Fruit fly (Drosophila melanogaster) whole organism, embryonic: ENCODE data around the gene Tango9.
A peak's percentile ranks its signal among the peaks of the same experiment; 100 is the strongest.

Source experiments
- CG10267 ChIP-seq: fragments of 200-800 bp; sonication (Bioruptor generic); optimal IDR thresholded peaks from 2 replicates; lab custom pipeline; 2018; ENCODE audit warnings: missing biosample characterization, mild to moderate bottlenecking, missing genetic modification characterization, moderate library complexity
- CG10274 ChIP-seq: fragments of 200-800 bp; sonication (Bioruptor generic); optimal IDR thresholded peaks from 3 replicates; lab custom pipeline; 2017; ENCODE audit warnings: missing biosample characterization, mild to moderate bottlenecking, missing genetic modification characterization
- CG11398 ChIP-seq: fragments of 200-800 bp; sonication (Bioruptor generic); optimal IDR thresholded peaks from 2 replicates; lab custom pipeline; 2016; ENCODE audit warnings: missing biosample characterization, missing genetic modification characterization
- CG12236 ChIP-seq: fragments of 200-800 bp; sonication (Bioruptor generic); optimal IDR thresholded peaks from 2 replicates; lab custom pipeline; 2016; ENCODE audit warnings: missing biosample characterization, missing genetic modification characterization
- CG14710 ChIP-seq: fragments of 200-800 bp; sonication (Bioruptor generic); optimal IDR thresholded peaks from 3 replicates; lab custom pipeline; 2019; ENCODE audit warnings: missing biosample characterization, mild to moderate bottlenecking, missing genetic modification characterization, moderate library complexity
- CG15269 ChIP-seq: fragments of 200-800 bp; sonication (Bioruptor generic); optimal IDR thresholded peaks from 2 replicates; lab custom pipeline; 2018; ENCODE audit warnings: missing biosample characterization, mild to moderate bottlenecking, missing genetic modification characterization, moderate library complexity
- CG15696 ChIP-seq: fragments of 200-800 bp; sonication (Bioruptor generic); optimal IDR thresholded peaks from 2 replicates; lab custom pipeline; 2019; ENCODE audit warnings: missing biosample characterization, mild to moderate bottlenecking, missing genetic modification characterization, moderate library complexity
- CG2678 ChIP-seq: fragments of 200-800 bp; sonication (Bioruptor generic); optimal IDR thresholded peaks from 3 replicates; lab custom pipeline; 2019; ENCODE audit warnings: missing biosample characterization, mild to moderate bottlenecking, missing genetic modification characterization, moderate library complexity
- CG30431 ChIP-seq: fragments of 200-800 bp; sonication (Bioruptor generic); optimal IDR thresholded peaks from 2 replicates; lab custom pipeline; 2017; ENCODE audit warnings: missing biosample characterization, missing genetic modification characterization
- CG31224 ChIP-seq: fragments of 200-800 bp; sonication (Bioruptor generic); IDR thresholded peaks from 2 replicates; pipeline ENCODE4 v1.3.6; 2022; ENCODE audit warnings: missing biosample characterization, missing genetic modification characterization
- CG3407 ChIP-seq: fragments of 200-800 bp; sonication (Bioruptor generic); optimal IDR thresholded peaks from 2 replicates; lab custom pipeline; 2018; ENCODE audit warnings: missing biosample characterization, mild to moderate bottlenecking, missing genetic modification characterization
- CG43689 ChIP-seq: fragments of 200-800 bp; sonication (Bioruptor generic); IDR thresholded peaks from 2 replicates; pipeline ENCODE4 v1.3.6; 2022; ENCODE audit warnings: missing biosample characterization, missing genetic modification characterization
- CG7786 ChIP-seq: fragments of 200-800 bp; sonication (Bioruptor generic); optimal IDR thresholded peaks from 2 replicates; lab custom pipeline; 2016; ENCODE audit warnings: missing biosample characterization, missing genetic modification characterization
- CG7963 ChIP-seq: fragments of 200-800 bp; sonication (Bioruptor generic); IDR thresholded peaks from 3 replicates; pipeline ENCODE4 v1.3.6; 2022; ENCODE audit warnings: missing biosample characterization, missing genetic modification characterization; ENCODE audit not compliant: partially characterized antibody
- CG9609 ChIP-seq: fragments of 200-800 bp; sonication (Bioruptor generic); optimal IDR thresholded peaks from 3 replicates; lab custom pipeline; 2016; ENCODE audit warnings: missing biosample characterization, missing genetic modification characterization
- D ChIP-seq, 2 experiments: fragments of 200-800 bp in 1 of 2; fragments of >200 bp in 1 of 2; sonication (Bioruptor generic) in 1 of 2; optimal IDR thresholded peaks; 2 replicates in 1 of 2; 3 replicates in 1 of 2; lab custom pipeline; 2017; ENCODE audit warnings: mild to moderate bottlenecking in 1 of 2, missing biosample characterization in 1 of 2, missing genetic modification characterization in 1 of 2, missing genetic modification reagents in 1 of 2
- Dad ChIP-seq: fragments of 200-800 bp; sonication (Bioruptor generic); optimal IDR thresholded peaks from 3 replicates; lab custom pipeline; 2016; ENCODE audit warnings: missing biosample characterization, missing genetic modification characterization
- Doc3 ChIP-seq: fragments of 200-800 bp; sonication (Bioruptor generic); IDR thresholded peaks from 3 replicates; pipeline ENCODE4 v1.3.6; 2022; ENCODE audit warnings: missing biosample characterization, missing genetic modification characterization; ENCODE audit not compliant: partially characterized antibody
- Elba2 ChIP-seq: fragments of 200-800 bp; sonication (Bioruptor generic); optimal IDR thresholded peaks from 3 replicates; lab custom pipeline; 2016; ENCODE audit warnings: missing biosample characterization, missing genetic modification characterization
- H15 ChIP-seq: fragments of 200-800 bp; sonication (Bioruptor generic); IDR thresholded peaks from 3 replicates; pipeline ENCODE4 v1.3.6; 2022; ENCODE audit warnings: missing biosample characterization, missing genetic modification characterization
- Hmr ChIP-seq: fragments of 200-800 bp; sonication (Bioruptor generic); optimal IDR thresholded peaks from 3 replicates; lab custom pipeline; 2017; ENCODE audit warnings: mild to moderate bottlenecking, missing biosample characterization, missing genetic modification reagents, missing genetic modification characterization
- MTF-1 ChIP-seq: fragments of 200-800 bp; sonication (Bioruptor generic); optimal IDR thresholded peaks from 2 replicates; lab custom pipeline; 2018; ENCODE audit warnings: missing biosample characterization, mild to moderate bottlenecking, missing genetic modification characterization, borderline replicate concordance
- Mes4 ChIP-seq: fragments of 200-800 bp; sonication (Bioruptor generic); optimal IDR thresholded peaks from 2 replicates; lab custom pipeline; 2016; ENCODE audit warnings: missing biosample characterization, missing genetic modification characterization
- NK7.1 ChIP-seq: fragments of 200-800 bp; sonication (Bioruptor generic); optimal IDR thresholded peaks from 3 replicates; lab custom pipeline; 2016; ENCODE audit warnings: missing biosample characterization, missing genetic modification characterization
- Optix ChIP-seq: fragments of 200-800 bp; sonication (Bioruptor generic); IDR thresholded peaks from 3 replicates; pipeline ENCODE4 v1.3.6; 2022; ENCODE audit warnings: missing biosample characterization, missing genetic modification characterization
- Poxn ChIP-seq: fragments of 200-800 bp; sonication (Bioruptor generic); IDR thresholded peaks from 2 replicates; pipeline ENCODE4 v1.3.6; 2022; ENCODE audit warnings: missing biosample characterization, missing genetic modification characterization
- Stat92E ChIP-seq, 3 experiments: fragments of >200 bp in 2 of 3; fragments of 200-800 bp in 1 of 3; sonication (Bioruptor generic) in 1 of 3; optimal IDR thresholded peaks; 2 replicates each; lab custom pipeline; 2017 to 2019; ENCODE audit warnings: missing biosample characterization in 3 of 3, missing genetic modification characterization in 3 of 3, mild to moderate bottlenecking in 1 of 3, moderate library complexity in 1 of 3
- TFAM ChIP-seq: fragments of 200-800 bp; sonication (Bioruptor generic); optimal IDR thresholded peaks from 2 replicates; lab custom pipeline; 2017; ENCODE audit warnings: missing biosample characterization, missing genetic modification characterization, inconsistent platforms
- amos ChIP-seq: fragments of 200-800 bp; sonication (Bioruptor generic); IDR thresholded peaks from 2 replicates; pipeline ENCODE4 v1.3.6; 2022; ENCODE audit warnings: missing biosample characterization, missing genetic modification characterization; ENCODE audit not compliant: partially characterized antibody
- bbx ChIP-seq: fragments of 200-800 bp; sonication (Bioruptor generic); IDR thresholded peaks from 2 replicates; pipeline ENCODE4 v1.3.6; 2022; ENCODE audit warnings: missing biosample characterization, missing genetic modification characterization; ENCODE audit not compliant: partially characterized antibody
- bsh ChIP-seq, 2 experiments: fragments of 200-800 bp; sonication (Bioruptor generic); optimal IDR thresholded peaks; 2 replicates each; lab custom pipeline; 2017 to 2018; ENCODE audit warnings: mild to moderate bottlenecking in 2 of 2, missing biosample characterization in 2 of 2, missing genetic modification characterization in 2 of 2, moderate library complexity in 1 of 2
- chinmo ChIP-seq: fragments of 200-800 bp; sonication (Bioruptor generic); IDR thresholded peaks from 4 replicates; pipeline ENCODE4 v1.3.6; 2022; ENCODE audit warnings: missing biosample characterization, missing genetic modification characterization; ENCODE audit not compliant: partially characterized antibody
- chm ChIP-seq: fragments of 200-800 bp; sonication (Bioruptor generic); IDR thresholded peaks from 2 replicates; pipeline ENCODE4 v1.3.6; 2022; ENCODE audit warnings: missing biosample characterization, missing genetic modification characterization
- corto ChIP-seq: fragments of 200-800 bp; sonication (Bioruptor generic); optimal IDR thresholded peaks from 2 replicates; lab custom pipeline; 2016; ENCODE audit warnings: missing biosample characterization, mild to moderate bottlenecking, missing genetic modification characterization, moderate library complexity
- crol ChIP-seq: fragments of 200-800 bp; sonication (Bioruptor generic); IDR thresholded peaks from 2 replicates; pipeline ENCODE4 v1.3.6; 2022; ENCODE audit warnings: missing biosample characterization, missing genetic modification characterization
- ems ChIP-seq: fragments of 200-800 bp; sonication (Bioruptor generic); optimal IDR thresholded peaks from 3 replicates; lab custom pipeline; 2016; ENCODE audit warnings: missing biosample characterization, missing genetic modification characterization
- h ChIP-seq: fragments of >200 bp; optimal IDR thresholded peaks from 2 replicates; lab custom pipeline; 2017
- her ChIP-seq: fragments of 200-800 bp; sonication (Bioruptor generic); optimal IDR thresholded peaks from 2 replicates; lab custom pipeline; 2016; ENCODE audit warnings: missing biosample characterization, missing genetic modification characterization
- insv ChIP-seq, 2 experiments: fragments of 200-800 bp; sonication (Bioruptor generic); optimal IDR thresholded peaks; 3 replicates each; lab custom pipeline; 2016 to 2018; ENCODE audit warnings: missing biosample characterization in 2 of 2, missing genetic modification characterization in 2 of 2
- jumu ChIP-seq: fragments of 200-800 bp; sonication (Bioruptor generic); optimal IDR thresholded peaks from 3 replicates; lab custom pipeline; 2016; ENCODE audit warnings: missing biosample characterization, missing genetic modification characterization
- lbe ChIP-seq: fragments of 200-800 bp; sonication (Bioruptor generic); optimal IDR thresholded peaks from 2 replicates; lab custom pipeline; 2016; ENCODE audit warnings: missing biosample characterization, mild to moderate bottlenecking, missing genetic modification characterization
- lilli ChIP-seq: fragments of 200-800 bp; sonication (Bioruptor generic); optimal IDR thresholded peaks from 3 replicates; lab custom pipeline; 2016; ENCODE audit warnings: missing biosample characterization, missing genetic modification characterization
- maf-S ChIP-seq: fragments of 200-800 bp; sonication (Bioruptor generic); optimal IDR thresholded peaks from 2 replicates; lab custom pipeline; 2016; ENCODE audit warnings: missing biosample characterization, missing genetic modification characterization
- p53 ChIP-seq: fragments of 200-800 bp; sonication (Bioruptor generic); optimal IDR thresholded peaks from 2 replicates; lab custom pipeline; 2016; ENCODE audit warnings: missing biosample characterization, missing genetic modification characterization
- pnt ChIP-seq: fragments of 200-800 bp; sonication (Bioruptor generic); optimal IDR thresholded peaks from 3 replicates; lab custom pipeline; 2016; ENCODE audit warnings: missing biosample characterization, missing genetic modification characterization
- sob ChIP-seq: fragments of 200-800 bp; sonication (Bioruptor generic); IDR thresholded peaks from 2 replicates; pipeline ENCODE4 v1.3.6; 2022; ENCODE audit warnings: missing biosample characterization, missing genetic modification characterization
- sr ChIP-seq: fragments of 200-800 bp; sonication (Bioruptor generic); IDR thresholded peaks from 3 replicates; pipeline ENCODE4 v1.3.6; 2022; ENCODE audit warnings: missing biosample characterization, missing genetic modification characterization
- stwl ChIP-seq: fragments of 200-800 bp; sonication (Bioruptor generic); optimal IDR thresholded peaks from 3 replicates; lab custom pipeline; 2018; ENCODE audit warnings: missing biosample characterization, mild to moderate bottlenecking, missing genetic modification characterization, moderate library complexity
- tgo ChIP-seq: fragments of 200-800 bp; sonication (Bioruptor generic); IDR thresholded peaks from 3 replicates; pipeline ENCODE4 v1.3.6; 2022; ENCODE audit warnings: missing biosample characterization, missing genetic modification characterization
- tup ChIP-seq: fragments of 200-800 bp; sonication (Bioruptor generic); optimal IDR thresholded peaks from 2 replicates; lab custom pipeline; 2016; ENCODE audit warnings: missing biosample characterization, mild to moderate bottlenecking, missing genetic modification characterization, moderate library complexity

Tango9 gene

DNA sequence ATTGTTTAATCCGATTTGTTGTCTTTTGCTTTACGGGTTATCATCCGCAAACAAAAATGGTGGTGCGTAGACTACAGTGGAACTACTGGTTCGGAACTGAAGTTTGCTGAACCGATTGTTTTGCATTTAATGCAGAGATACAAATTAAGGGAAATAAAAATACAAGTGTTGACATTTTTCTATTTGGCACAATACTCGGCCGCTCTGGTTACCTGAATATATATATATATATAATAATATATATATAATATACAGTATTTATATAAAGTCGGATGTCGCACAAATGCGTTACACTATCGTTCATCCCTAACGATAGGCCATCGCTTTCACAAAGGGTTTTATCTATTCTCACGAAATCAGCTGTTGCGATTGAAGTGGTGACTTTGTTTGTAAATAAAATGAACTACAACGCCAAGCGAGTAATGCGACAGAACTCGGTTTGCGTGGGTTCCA is 42.1 kb upstream of the Tango9 start, which contains the start of the genes DCAF12 and Spt3 (continued):
- TF ChIP-seq stwl (tag; lab: Kevin White, UChicago) (peak; percentile 82), tup (GFP tag; lab: Kevin White, UChicago) (no peak), p53 (GFP tag; lab: Kevin White, UChicago) (no peak), CG10267 (peak; percentile 70), Elba2 (GFP tag; lab: Kevin White, UChicago) (no peak), CG11398 (GFP tag; lab: Kevin White, UChicago) (no peak), Doc3 (peak; percentile 97), TFAM (GFP tag; lab: Kevin White, UChicago) (no peak), CG30431 (GFP tag; lab: Kevin White, UChicago) (peak; percentile 40), MTF-1 (GFP tag; lab: Kevin White, UChicago) (no peak), bsh (GFP tag; optimal IDR thresholded peaks at IDR 0.05; lab: Kevin White, UChicago) (no peak), ems (GFP tag; lab: Kevin White, UChicago) (peak; percentile 78), CG14710 (peak; percentile 83), CG15696 (peak; percentile 78), CG7786 (GFP tag; lab: Kevin White, UChicago) (no peak), CG31224 (GFP tag; lab: Robert Waterston, UW) (0 out of 2 replicates have a peak, but pooled peaks have one; percentile 35), CG43689 (no peak), tgo (peak; percentile 61; the same call in 2 of the 3 replicates), pnt (no peak), CG7963 (GFP tag; lab: Robert Waterston, UW) (peak; percentile 88), CG12236 (no peak), Stat92E (GFP tag; optimal IDR thresholded peaks at IDR 0.05; lab: Kevin White, UChicago) (peak in 1 of 3 experiments; percentile 3), NK7.1 (GFP tag; lab: Kevin White, UChicago) (peak; percentile 30), CG2678 (no peak), CG3407 (GFP tag; lab: Kevin White, UChicago) (no peak), D (optimal IDR thresholded peaks at IDR 0.05; lab: Kevin White, UChicago) (no peak), D (GFP tag; optimal IDR thresholded peaks at IDR 0.05; lab: Kevin White, UChicago) (peak; percentile 38), amos (GFP tag; lab: Robert Waterston, UW) (peak; percentile 88), Hmr (GFP tag; lab: Kevin White, UChicago) (no peak), chinmo (GFP tag; lab: Robert Waterston, UW) (peak; percentile 81; the same call in 2 of the 4 replicates), bbx (GFP tag; lab: Robert Waterston, UW) (peak; percentile 83), CG15269 (tag; lab: Kevin White, UChicago) (no peak), insv (GFP tag; optimal IDR thresholded peaks at IDR 0.05; lab: Kevin White, UChicago) (peak in 1 of 2 experiments; percentile 23), Poxn (GFP tag; lab: Robert Waterston, UW) (no peak), CG10274 (GFP tag; lab: Kevin White, UChicago) (no peak), sob (GFP tag; lab: Robert Waterston, UW) (peak; percentile 43; the same call in 1 of the 2 replicates), lbe (GFP tag; lab: Kevin White, UChicago) (no peak), crol (GFP tag; lab: Robert Waterston, UW) (no peak), lilli (GFP tag; lab: Kevin White, UChicago) (peak; percentile 12), Optix (no peak), maf-S (GFP tag; lab: Kevin White, UChicago) (no peak), Mes4 (GFP tag; lab: Kevin White, UChicago) (no peak), her (GFP tag; lab: Kevin White, UChicago) (no peak), jumu (GFP tag; lab: Kevin White, UChicago) (no peak), corto (GFP tag; lab: Kevin White, UChicago) (no peak), chm (GFP tag; lab: Robert Waterston, UW) (no peak), CG9609 (GFP tag; lab: Kevin White, UChicago) (no peak), Dad (GFP tag; lab: Kevin White, UChicago) (no peak), h (lab: Kevin White, UChicago) (no peak), sr (GFP tag; lab: Robert Waterston, UW) (no peak), H15 (no peak)
